Fruit fly (Drosophila melanogaster) whole organism, larva: ENCODE measurements around the gene ru.

ENCODE experiments used
- noc ChIP-seq: fragments of 200-800 bp; sonication (Bioruptor generic); optimal IDR thresholded peaks from 3 replicates; lab custom pipeline; 2019; ENCODE audit warnings: missing biosample characterization, mild to moderate bottlenecking, missing genetic modification characterization, moderate library complexity

The ru gene

dm6 chr3L:1404549-1404948, 34.1 kb downstream of the ru start:
- no peak for TF ChIP-seq noc (tag; lab: Kevin White, UChicago)

DNA sequence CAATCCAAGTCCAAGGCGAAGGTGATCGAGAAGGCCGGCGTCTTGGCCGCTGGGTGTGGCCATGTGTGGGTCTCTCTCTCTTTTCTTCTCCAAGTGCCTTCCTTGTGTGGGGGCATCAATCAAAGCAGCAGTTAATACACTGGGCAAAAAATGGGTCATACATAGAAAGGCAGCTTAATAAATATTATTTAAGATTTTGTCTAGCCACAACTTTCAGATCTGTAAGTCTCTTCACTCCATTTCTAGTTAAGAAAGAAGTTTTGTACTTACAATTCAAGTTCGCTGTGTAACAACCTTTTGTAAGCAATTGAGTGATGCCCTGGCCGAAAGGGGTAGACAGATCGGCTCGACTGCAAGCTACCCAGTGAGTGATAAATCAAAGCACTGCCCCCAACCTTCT, 37.7 kb downstream of the ru start:
- TF ChIP-seq noc (tag; lab: Kevin White, UChicago), result no peak

- TF ChIP-seq noc (tag; lab: Kevin White, UChicago), result no peak
These were observed 40.1 kb downstream of the ru start, which contains the start of gene CG9168 for dm6 chr3L:1410369-1411107. Gene CG9168 (plus strand): TSS chr3L:1411057.

DNA sequence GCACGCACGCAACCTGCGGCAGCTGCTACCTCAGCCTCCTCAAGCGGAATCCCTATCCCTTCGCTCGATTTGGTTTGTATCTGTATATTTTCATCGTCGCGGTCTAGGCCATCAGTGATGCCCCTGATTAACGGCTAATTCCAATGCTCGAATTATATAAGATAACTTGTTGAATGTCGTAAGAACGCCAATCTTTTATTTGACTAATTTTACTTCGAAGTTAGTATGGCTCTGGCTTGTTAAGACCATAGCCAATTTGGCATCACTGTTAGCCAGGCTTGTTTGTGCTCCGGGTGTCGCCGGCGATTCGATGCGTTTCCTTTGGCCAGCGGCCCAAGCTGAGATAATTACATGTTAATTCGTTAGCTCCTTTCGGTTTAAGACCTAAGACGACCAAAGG, 43.6 kb downstream of the ru start:
- TF ChIP-seq noc (tag; lab: Kevin White, UChicago), result no peak

DNA sequence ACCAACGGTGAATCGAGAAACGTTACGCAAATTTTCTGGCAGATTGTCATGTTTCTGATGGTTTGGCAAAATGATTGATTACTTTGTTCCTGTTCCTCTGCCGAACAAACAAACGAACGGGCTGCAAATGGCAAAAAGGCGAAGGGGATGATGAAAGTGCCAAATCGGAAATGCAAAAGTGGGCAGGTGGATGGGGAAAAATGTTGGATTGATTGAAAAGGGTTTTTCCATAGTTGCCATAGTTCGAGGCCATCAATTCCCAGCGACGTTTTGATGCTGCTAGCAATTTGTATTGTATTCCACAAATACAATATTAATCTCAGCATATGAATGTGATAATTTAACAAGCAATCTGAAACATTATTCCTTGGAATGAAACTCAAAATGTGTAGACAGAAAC, 45.5 kb downstream of the ru start, which contains the start of gene FucTD:
TSS of gene FucTD (plus strand) at position 301 of the 400 bp plus-strand sequence.
- TF ChIP-seq noc (tag; lab: Kevin White, UChicago), result no peak

DNA sequence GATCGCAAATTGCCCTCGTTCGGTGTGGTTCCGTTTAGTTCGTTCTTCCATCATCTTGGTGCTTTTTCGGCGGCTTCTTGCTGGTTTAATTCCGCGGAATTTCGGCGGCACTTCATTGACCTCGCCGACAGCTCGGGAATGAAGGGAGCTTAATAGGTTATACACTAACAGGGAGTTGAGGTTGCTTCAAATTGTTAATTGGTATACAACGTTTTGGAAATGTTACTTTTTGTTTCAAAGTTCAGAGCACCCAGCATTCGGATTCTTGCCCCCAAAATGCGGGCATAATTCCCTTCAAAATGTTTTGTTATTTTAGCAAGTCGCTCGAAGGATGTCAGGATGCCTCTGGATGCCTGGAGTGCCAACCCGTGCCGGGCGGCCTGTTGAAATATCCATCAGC, 47.5 kb downstream of the ru start:
- no peak for TF ChIP-seq noc (tag; lab: Kevin White, UChicago)

dm6 chr3L:1418821-1419220, 48.4 kb downstream of the ru start:
- no peak for TF ChIP-seq noc (tag; lab: Kevin White, UChicago)

DNA sequence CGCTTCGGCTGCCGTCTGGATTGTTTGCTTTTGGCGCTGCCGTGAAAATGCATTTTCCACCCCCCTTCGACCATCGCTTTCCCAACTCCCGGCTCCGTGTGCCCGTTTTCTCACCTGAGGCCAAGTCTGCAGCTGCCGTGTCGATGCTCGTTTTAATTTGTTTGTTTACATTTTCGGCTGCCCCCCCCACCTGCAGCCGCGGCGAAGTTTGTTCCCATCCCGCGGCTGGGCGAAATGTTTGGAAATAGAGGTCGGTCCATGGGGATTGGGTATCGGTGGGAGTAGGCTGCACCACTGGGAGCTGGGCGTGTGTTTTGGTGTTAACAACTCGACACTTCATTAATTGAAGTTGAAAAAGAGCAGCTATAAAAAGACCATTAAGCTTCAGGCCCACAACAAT, 49.5 kb downstream of the ru start:
- TF ChIP-seq noc (tag; lab: Kevin White, UChicago), result no peak

- TF ChIP-seq noc (tag; lab: Kevin White, UChicago), result no peak
These were observed 50.5 kb downstream of the ru start for dm6 chr3L:1420950-1421349.

DNA sequence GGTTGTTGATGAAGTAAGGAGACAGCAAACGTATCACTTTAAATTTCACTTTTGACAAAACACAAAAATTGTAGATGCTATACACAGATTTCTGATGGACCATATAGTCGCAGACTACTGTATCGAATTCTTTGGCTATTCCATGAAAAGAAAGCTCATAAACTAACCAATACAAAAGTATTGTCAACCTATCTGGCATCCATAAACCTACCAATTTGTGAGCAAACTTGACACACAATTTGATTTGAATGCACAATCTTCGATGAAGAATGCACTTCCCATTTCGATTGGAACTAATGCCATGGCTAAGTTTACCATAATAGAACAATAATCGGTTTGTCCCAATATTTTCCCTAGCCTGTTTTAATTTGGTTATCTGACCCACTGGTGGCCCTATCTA, 52.9 kb downstream of the ru start, which contains the start of gene CG9173:
TSS of gene CG9173 (minus strand) at position 101 of the 400 bp plus-strand sequence.
- no peak for TF ChIP-seq noc (tag; lab: Kevin White, UChicago)

DNA sequence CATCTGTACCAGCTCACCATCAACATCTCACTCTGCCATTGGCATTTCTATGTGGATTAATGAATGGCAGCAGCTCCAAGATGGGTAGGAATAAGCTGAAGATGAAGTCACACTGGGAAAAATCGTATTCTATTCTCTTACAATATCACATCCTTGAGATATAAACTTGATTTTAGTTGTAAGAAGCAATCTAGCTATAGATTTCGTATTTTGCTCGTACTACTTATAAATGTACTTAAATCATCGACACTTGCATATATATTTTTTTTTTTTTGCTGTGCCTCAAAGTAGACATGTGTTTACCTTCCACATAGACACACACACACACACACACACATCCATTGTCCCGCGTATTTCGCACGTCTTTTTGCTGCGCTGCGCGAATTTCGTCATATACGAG, 54.1 kb downstream of the ru start:
- TF ChIP-seq noc (tag; lab: Kevin White, UChicago), result no peak

dm6 chr3L:1431489-1432053, 61.1 kb downstream of the ru start:
- TF ChIP-seq noc (tag; lab: Kevin White, UChicago), result no peak
